Fruit fly (Drosophila melanogaster): ENCODE results near the gene CG8379.

CG8379 gene

DNA sequence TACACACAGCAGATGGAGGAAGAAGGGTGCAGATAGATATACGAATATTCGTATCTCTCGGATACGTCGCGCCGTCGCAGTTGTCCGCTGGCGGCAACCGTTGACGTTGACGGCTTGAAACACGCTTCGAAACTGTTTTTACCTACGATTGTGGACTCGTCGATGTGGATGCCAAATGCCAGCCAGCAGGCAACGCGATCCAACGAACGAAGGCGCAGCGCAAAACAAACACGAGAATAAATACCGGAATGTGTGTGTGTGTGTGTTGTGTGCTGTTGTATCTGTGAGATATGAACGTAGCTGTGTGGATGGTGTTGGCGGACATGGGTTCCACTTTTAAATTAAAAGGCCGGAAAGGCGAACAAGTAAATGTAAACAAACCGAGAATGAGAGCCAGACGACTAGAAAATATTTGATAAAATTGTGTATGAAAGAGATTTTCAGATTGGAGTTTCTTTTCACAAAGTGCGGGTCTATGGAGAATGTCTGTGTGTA, 22.0 kb downstream of the CG8379 start:
- TF ChIP-seq Jra (GFP tag; optimal IDR thresholded peaks at IDR 0.05) (peak; percentile 24), Hr83 (GFP tag; optimal IDR thresholded peaks at IDR 0.05; ENCODE audit: poor library complexity, severe bottlenecking) (peak; percentile 90), br (GFP tag; optimal IDR thresholded peaks at IDR 0.05) (peak; percentile 52), brk (GFP tag; optimal IDR thresholded peaks at IDR 0.05) (no peak), Sp1 (GFP tag; optimal IDR thresholded peaks at IDR 0.05) (peak; percentile 42), Rel (GFP tag; optimal IDR thresholded peaks at IDR 0.05) (peak; percentile 28), Rel (tag; optimal IDR thresholded peaks at IDR 0.05) (peak; percentile 21), fru (GFP tag; optimal IDR thresholded peaks at IDR 0.05) (peak; percentile 20), Hnf4 (GFP tag; optimal IDR thresholded peaks at IDR 0.05) (peak; percentile 35), tai (GFP tag; optimal IDR thresholded peaks at IDR 0.05) (peak; percentile 20), rgr (GFP tag; optimal IDR thresholded peaks at IDR 0.05) (peak; percentile 53), sv (GFP tag; optimal IDR thresholded peaks at IDR 0.05) (peak; percentile 35), Dif (GFP tag; optimal IDR thresholded peaks at IDR 0.05; ENCODE audit: partially characterized antibody) (peak; percentile 53), psq (GFP tag; optimal IDR thresholded peaks at IDR 0.05) (peak; percentile 94), sage (GFP tag; optimal IDR thresholded peaks at IDR 0.05) (peak; percentile 55), usp (GFP tag; optimal IDR thresholded peaks at IDR 0.05) (no peak), CG32264 (GFP tag; optimal IDR thresholded peaks at IDR 0.05) (peak; percentile 27), HLH106 (tag; optimal IDR thresholded peaks at IDR 0.05) (no peak), jim (GFP tag; optimal IDR thresholded peaks at IDR 0.05) (peak; percentile 11), lola (GFP tag; optimal IDR thresholded peaks at IDR 0.05) (no peak), CG9705 (GFP tag; optimal IDR thresholded peaks at IDR 0.05) (no peak), foxo (GFP tag; optimal IDR thresholded peaks at IDR 0.05) (peak in 1 of 2 experiments; percentile 40), N (GFP tag; optimal IDR thresholded peaks at IDR 0.05) (no peak), h (GFP tag; optimal IDR thresholded peaks at IDR 0.05) (peak; percentile 62), dl (GFP tag; optimal IDR thresholded peaks at IDR 0.05; ENCODE audit: insufficient read depth in 1 of 2, partially characterized antibody in 2 of 2) (no peak), Vsx2 (GFP tag; optimal IDR thresholded peaks at IDR 0.05; ENCODE audit: partially characterized antibody) (peak; percentile 50), OdsH (GFP tag; optimal IDR thresholded peaks at IDR 0.05) (peak; percentile 41), Mio (GFP tag; optimal IDR thresholded peaks at IDR 0.05) (no peak), GATAd (GFP tag; optimal IDR thresholded peaks at IDR 0.05) (no peak), dsf (GFP tag; optimal IDR thresholded peaks at IDR 0.05; ENCODE audit: borderline replicate concordance) (no peak), CrebA (GFP tag; optimal IDR thresholded peaks at IDR 0.05; ENCODE audit: borderline replicate concordance) (peak; percentile 81), Hr78 (GFP tag; optimal IDR thresholded peaks at IDR 0.05) (no peak)

DNA sequence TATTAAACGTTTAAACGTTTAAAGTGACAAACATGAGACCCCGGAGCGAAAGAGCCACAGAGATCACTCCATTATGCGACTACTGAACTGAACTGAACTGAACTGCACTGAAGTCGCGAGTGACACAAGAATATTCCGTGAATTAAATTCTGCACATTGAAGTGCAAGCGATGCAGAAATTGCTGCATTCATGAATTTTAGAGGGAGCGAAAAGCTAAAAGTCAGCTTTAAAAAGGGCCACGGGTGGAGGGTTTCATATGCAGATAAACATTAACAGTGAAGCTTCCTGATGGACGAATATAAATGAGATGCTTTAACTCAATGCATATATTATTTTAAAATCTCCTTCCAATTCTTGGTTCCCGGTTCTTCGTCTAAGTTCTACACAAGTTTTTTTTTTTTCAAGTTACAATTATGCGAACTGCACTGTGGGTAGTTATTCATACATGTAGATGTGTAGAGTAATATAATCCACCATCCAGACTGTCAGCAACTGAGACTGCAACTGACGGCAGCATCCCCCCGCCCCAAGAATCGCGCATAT, 23.0 kb downstream of the CG8379 start:
- TF ChIP-seq Abd-B (GFP tag; optimal IDR thresholded peaks at IDR 0.05) (no peak), Vsx2 (GFP tag; optimal IDR thresholded peaks at IDR 0.05; ENCODE audit: partially characterized antibody) (no peak), N (GFP tag; optimal IDR thresholded peaks at IDR 0.05) (no peak), HLH106 (tag; optimal IDR thresholded peaks at IDR 0.05) (no peak), ey (GFP tag; optimal IDR thresholded peaks at IDR 0.05) (peak; percentile 54), Myc (optimal IDR thresholded peaks at IDR 0.05) (no peak), pan (optimal IDR thresholded peaks at IDR 0.05) (no peak), lola (GFP tag; optimal IDR thresholded peaks at IDR 0.05) (no peak), CG9705 (GFP tag; optimal IDR thresholded peaks at IDR 0.05) (no peak), woc (GFP tag; optimal IDR thresholded peaks at IDR 0.05) (peak; percentile 11), OdsH (GFP tag; optimal IDR thresholded peaks at IDR 0.05) (peak; percentile 44), jim (GFP tag; optimal IDR thresholded peaks at IDR 0.05) (no peak), Hnf4 (GFP tag; optimal IDR thresholded peaks at IDR 0.05) (peak; percentile 15), dl (GFP tag; optimal IDR thresholded peaks at IDR 0.05; ENCODE audit: insufficient read depth in 1 of 2, partially characterized antibody in 2 of 2) (no peak), Jra (GFP tag; optimal IDR thresholded peaks at IDR 0.05) (no peak), Dif (GFP tag; optimal IDR thresholded peaks at IDR 0.05; ENCODE audit: partially characterized antibody) (no peak), sv (GFP tag; optimal IDR thresholded peaks at IDR 0.05) (no peak), fru (GFP tag; optimal IDR thresholded peaks at IDR 0.05) (peak; percentile 39), CrebA (GFP tag; optimal IDR thresholded peaks at IDR 0.05; ENCODE audit: borderline replicate concordance) (no peak), Mio (GFP tag; optimal IDR thresholded peaks at IDR 0.05) (no peak), h (GFP tag; optimal IDR thresholded peaks at IDR 0.05) (peak; percentile 37), tai (GFP tag; optimal IDR thresholded peaks at IDR 0.05) (peak; percentile 51), Sp1 (GFP tag; optimal IDR thresholded peaks at IDR 0.05) (no peak), dsf (GFP tag; optimal IDR thresholded peaks at IDR 0.05; ENCODE audit: borderline replicate concordance) (no peak), usp (GFP tag; optimal IDR thresholded peaks at IDR 0.05) (no peak), sage (GFP tag; optimal IDR thresholded peaks at IDR 0.05) (no peak), br (GFP tag; optimal IDR thresholded peaks at IDR 0.05) (peak; percentile 9), Dfd (GFP tag; optimal IDR thresholded peaks at IDR 0.05) (no peak), Rel (GFP tag; optimal IDR thresholded peaks at IDR 0.05) (no peak), Rel (tag; optimal IDR thresholded peaks at IDR 0.05) (no peak), dmrt93B (GFP tag; optimal IDR thresholded peaks at IDR 0.05) (no peak), GATAd (GFP tag; optimal IDR thresholded peaks at IDR 0.05) (no peak), psq (GFP tag; optimal IDR thresholded peaks at IDR 0.05) (no peak), foxo (GFP tag; optimal IDR thresholded peaks at IDR 0.05) (peak in 1 of 2 experiments; percentile 60), CG32264 (GFP tag; optimal IDR thresholded peaks at IDR 0.05) (no peak), rgr (GFP tag; optimal IDR thresholded peaks at IDR 0.05) (peak; percentile 37), brk (GFP tag; optimal IDR thresholded peaks at IDR 0.05) (no peak), Hr78 (GFP tag; optimal IDR thresholded peaks at IDR 0.05) (no peak)
